Fruit fly (Drosophila melanogaster) S2 (cell line): ENCODE results near the gene aph-1.

Experiments
- CG8478 ChIP-seq: fragments of >200 bp; optimal IDR thresholded peaks from 2 replicates; lab custom pipeline; 2018
- CTCF ChIP-seq, 2 experiments: fragments of >200 bp; optimal IDR thresholded peaks; 2 replicates each; lab custom pipeline; 2018

DNA sequence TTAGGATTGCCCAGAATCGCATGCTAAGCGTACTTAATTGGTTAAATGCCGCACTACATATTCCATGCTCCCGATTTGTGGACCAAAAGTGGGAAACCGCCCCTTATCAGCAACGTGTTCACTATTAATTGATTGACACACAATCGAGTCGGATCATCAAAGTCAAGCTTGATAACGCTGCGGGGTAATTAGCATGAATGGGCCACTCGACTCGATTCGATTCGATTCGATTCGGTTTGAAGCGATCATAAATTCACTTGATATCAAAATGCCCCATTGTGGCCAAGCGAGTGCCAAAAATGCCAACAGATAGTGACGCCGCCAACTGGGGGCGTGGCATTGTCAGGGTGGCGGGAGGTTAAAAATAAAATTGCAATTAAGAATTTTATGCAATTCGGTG lies 41.6 kb downstream of the aph-1 start:
- TF ChIP-seq CG8478 (lab: Kevin White, UChicago) (no peak), CTCF (optimal IDR thresholded peaks at IDR 0.05; lab: Kevin White, UChicago) (no peak)
